Fruit fly (Drosophila melanogaster): ENCODE results near the gene CG43251.

Gene CG43251

dm6 chr3L:20747299-20747925, 11.3 kb upstream of the CG43251 start:
- TF ChIP-seq GATAd (GFP tag; optimal IDR thresholded peaks at IDR 0.05) (no peak), lola (GFP tag; optimal IDR thresholded peaks at IDR 0.05) (no peak), HLH106 (tag; optimal IDR thresholded peaks at IDR 0.05) (peak; percentile 21), foxo (GFP tag; optimal IDR thresholded peaks at IDR 0.05) (peak in 1 of 2 experiments; percentile 17), OdsH (GFP tag; optimal IDR thresholded peaks at IDR 0.05) (no peak), dmrt93B (GFP tag; optimal IDR thresholded peaks at IDR 0.05) (no peak), CG32264 (GFP tag; optimal IDR thresholded peaks at IDR 0.05) (no peak), Mio (GFP tag; optimal IDR thresholded peaks at IDR 0.05) (no peak), rgr (GFP tag; optimal IDR thresholded peaks at IDR 0.05) (peak; percentile 3), Rel (GFP tag; optimal IDR thresholded peaks at IDR 0.05) (no peak), Rel (tag; optimal IDR thresholded peaks at IDR 0.05) (no peak), pan (optimal IDR thresholded peaks at IDR 0.05) (no peak), Abd-B (GFP tag; optimal IDR thresholded peaks at IDR 0.05) (no peak), ey (GFP tag; optimal IDR thresholded peaks at IDR 0.05) (no peak), fru (GFP tag; optimal IDR thresholded peaks at IDR 0.05) (peak; percentile 36), brk (GFP tag; optimal IDR thresholded peaks at IDR 0.05) (no peak), psq (GFP tag; optimal IDR thresholded peaks at IDR 0.05) (no peak), sage (GFP tag; optimal IDR thresholded peaks at IDR 0.05) (no peak), Sp1 (GFP tag; optimal IDR thresholded peaks at IDR 0.05) (peak; percentile 8), woc (GFP tag; optimal IDR thresholded peaks at IDR 0.05) (no peak), tai (GFP tag; optimal IDR thresholded peaks at IDR 0.05) (no peak), Jra (GFP tag; optimal IDR thresholded peaks at IDR 0.05) (no peak), dsf (GFP tag; optimal IDR thresholded peaks at IDR 0.05; ENCODE audit: borderline replicate concordance) (no peak), CrebA (GFP tag; optimal IDR thresholded peaks at IDR 0.05; ENCODE audit: borderline replicate concordance) (no peak), h (GFP tag; optimal IDR thresholded peaks at IDR 0.05) (peak; percentile 20)

DNA sequence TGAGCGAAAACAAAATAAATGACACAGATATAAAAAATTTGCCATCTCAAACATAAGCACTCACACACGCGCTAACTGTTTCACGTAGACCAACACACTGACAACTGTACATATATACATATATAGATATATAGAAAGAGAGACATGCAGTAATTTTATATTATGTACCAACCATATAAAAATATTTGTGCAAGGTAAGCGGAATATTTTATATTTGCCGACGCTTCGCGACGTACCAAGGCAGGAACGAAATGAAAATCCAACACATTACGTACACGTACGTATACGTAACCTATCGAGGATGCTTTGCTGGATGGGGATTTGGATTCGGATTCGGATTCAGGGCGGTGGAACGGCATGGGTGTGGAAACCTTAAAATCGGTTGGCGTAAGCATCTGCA, 10.1 kb upstream of the CG43251 start:
- TF ChIP-seq brk (GFP tag; optimal IDR thresholded peaks at IDR 0.05) = no peak
- TF ChIP-seq dmrt93B (GFP tag; optimal IDR thresholded peaks at IDR 0.05) = no peak
- TF ChIP-seq sv (GFP tag; optimal IDR thresholded peaks at IDR 0.05) = no peak
- no peak for TF ChIP-seq Hr83 (GFP tag; optimal IDR thresholded peaks at IDR 0.05; ENCODE audit: poor library complexity, severe bottlenecking)
- TF ChIP-seq Vsx2 (GFP tag; optimal IDR thresholded peaks at IDR 0.05; ENCODE audit: partially characterized antibody) = no peak
- TF ChIP-seq GATAd (GFP tag; optimal IDR thresholded peaks at IDR 0.05) = no peak
- no peak for TF ChIP-seq Dif (GFP tag; optimal IDR thresholded peaks at IDR 0.05; ENCODE audit: partially characterized antibody)
- no peak for TF ChIP-seq Dfd (GFP tag; optimal IDR thresholded peaks at IDR 0.05)
- TF ChIP-seq Rel (GFP tag; optimal IDR thresholded peaks at IDR 0.05) = no peak
- no peak for TF ChIP-seq Rel (tag; optimal IDR thresholded peaks at IDR 0.05)

DNA sequence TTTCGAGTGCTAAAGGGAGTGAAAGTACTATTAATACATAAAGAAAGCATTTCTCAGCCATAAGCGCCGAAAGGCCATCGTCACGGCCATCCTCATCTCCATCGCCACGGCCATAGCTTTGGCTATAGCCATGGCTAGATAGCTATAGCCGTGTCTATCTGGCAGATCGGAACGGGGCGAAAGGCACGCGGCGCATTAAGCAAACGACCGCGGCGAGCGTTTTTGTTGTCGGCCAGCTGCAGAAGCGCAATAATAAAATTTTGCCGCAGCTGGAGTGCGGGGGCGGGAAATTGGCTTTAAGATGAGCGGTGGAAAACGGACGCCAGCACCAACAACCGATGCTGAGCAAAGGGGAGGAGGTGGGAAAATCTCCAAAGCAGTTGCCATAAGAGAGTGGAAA, 8.3 kb upstream of the CG43251 start:
- no peak for TF ChIP-seq dmrt93B (GFP tag; optimal IDR thresholded peaks at IDR 0.05)
- no peak for TF ChIP-seq Vsx2 (GFP tag; optimal IDR thresholded peaks at IDR 0.05; ENCODE audit: partially characterized antibody)
- TF ChIP-seq OdsH (GFP tag; optimal IDR thresholded peaks at IDR 0.05) = no peak
- no peak for TF ChIP-seq Hr83 (GFP tag; optimal IDR thresholded peaks at IDR 0.05; ENCODE audit: poor library complexity, severe bottlenecking)
- TF ChIP-seq foxo (GFP tag; optimal IDR thresholded peaks at IDR 0.05) = no peak
- no peak for TF ChIP-seq h (GFP tag; optimal IDR thresholded peaks at IDR 0.05)
- TF ChIP-seq usp (GFP tag; optimal IDR thresholded peaks at IDR 0.05) = no peak
- no peak for TF ChIP-seq Sp1 (GFP tag; optimal IDR thresholded peaks at IDR 0.05)
- TF ChIP-seq brk (GFP tag; optimal IDR thresholded peaks at IDR 0.05) = no peak
- TF ChIP-seq sv (GFP tag; optimal IDR thresholded peaks at IDR 0.05) = no peak
- no peak for TF ChIP-seq Dfd (GFP tag; optimal IDR thresholded peaks at IDR 0.05)
- TF ChIP-seq woc (GFP tag; optimal IDR thresholded peaks at IDR 0.05) = no peak
- TF ChIP-seq GATAd (GFP tag; optimal IDR thresholded peaks at IDR 0.05) = no peak
- no peak for TF ChIP-seq Myc (optimal IDR thresholded peaks at IDR 0.05)
- no peak for TF ChIP-seq Hr78 (GFP tag; optimal IDR thresholded peaks at IDR 0.05)
- no peak for TF ChIP-seq HLH106 (tag; optimal IDR thresholded peaks at IDR 0.05)
- TF ChIP-seq CrebA (GFP tag; optimal IDR thresholded peaks at IDR 0.05; ENCODE audit: borderline replicate concordance) = no peak
- TF ChIP-seq psq (GFP tag; optimal IDR thresholded peaks at IDR 0.05) = no peak
- no peak for TF ChIP-seq N (GFP tag; optimal IDR thresholded peaks at IDR 0.05)

DNA sequence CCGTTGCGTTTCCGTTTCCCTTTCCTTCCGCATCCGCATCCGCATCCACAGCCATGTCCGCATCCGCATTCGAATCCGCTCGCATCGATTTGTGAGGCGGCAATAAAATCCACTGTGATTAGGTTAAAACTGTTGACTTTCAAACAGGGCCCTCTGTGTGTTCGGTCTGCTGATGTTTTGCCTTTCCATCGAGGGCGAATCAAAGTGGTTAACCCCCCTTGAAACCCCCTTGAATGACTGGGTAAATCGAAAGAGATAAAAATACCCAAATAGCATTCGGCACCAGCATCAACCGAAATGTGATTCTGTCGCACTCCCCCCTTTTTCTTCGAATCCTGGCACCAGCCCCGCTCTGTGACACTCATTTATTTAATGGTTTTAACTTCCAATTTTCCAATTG, 5.7 kb upstream of the CG43251 start:
- TF ChIP-seq rgr (GFP tag; optimal IDR thresholded peaks at IDR 0.05) (no peak), sv (GFP tag; optimal IDR thresholded peaks at IDR 0.05) (no peak), Rel (GFP tag; optimal IDR thresholded peaks at IDR 0.05) (no peak), Rel (tag; optimal IDR thresholded peaks at IDR 0.05) (no peak), jim (GFP tag; optimal IDR thresholded peaks at IDR 0.05) (no peak), lola (GFP tag; optimal IDR thresholded peaks at IDR 0.05) (no peak), Hr78 (GFP tag; optimal IDR thresholded peaks at IDR 0.05) (no peak), dl (GFP tag; optimal IDR thresholded peaks at IDR 0.05; ENCODE audit: insufficient read depth in 1 of 2, partially characterized antibody in 2 of 2) (no peak), brk (GFP tag; optimal IDR thresholded peaks at IDR 0.05) (no peak), foxo (GFP tag; optimal IDR thresholded peaks at IDR 0.05) (no peak), dsf (GFP tag; optimal IDR thresholded peaks at IDR 0.05; ENCODE audit: borderline replicate concordance) (no peak), ey (GFP tag; optimal IDR thresholded peaks at IDR 0.05) (no peak), Dif (GFP tag; optimal IDR thresholded peaks at IDR 0.05; ENCODE audit: partially characterized antibody) (no peak)
